Worm (Caenorhabditis elegans) whole organism, young adult: Measurements from ENCODE around the gene smrc-1.

Experiments
- B0019.2 ChIP-seq: fragments of 200-800 bp; sonication (Bioruptor generic); conservative IDR thresholded peaks from 2 replicates; pipeline ENCODE4 v1.3.6; 2022; ENCODE audit warnings: missing genetic modification reagents, missing genetic modification characterization, missing compliant biosample characterization
- C06A6.2 ChIP-seq: fragments of 200-800 bp; sonication (Bioruptor generic); conservative IDR thresholded peaks from 2 replicates; pipeline ENCODE4 v1.3.6; 2022; ENCODE audit warnings: missing genetic modification characterization, missing compliant biosample characterization
- D2030.7 ChIP-seq: fragments of 200-800 bp; sonication (Bioruptor generic); IDR thresholded peaks from 2 replicates; pipeline ENCODE4 v1.3.6; 2022; ENCODE audit warnings: missing genetic modification reagents, missing genetic modification characterization, missing compliant biosample characterization
- F33H1.4 ChIP-seq: fragments of 200-800 bp; sonication (Bioruptor generic); IDR thresholded peaks from 2 replicates; pipeline ENCODE4 v1.3.6; 2022; ENCODE audit warnings: missing genetic modification reagents, missing genetic modification characterization, missing compliant biosample characterization
- F52B5.7 ChIP-seq: sonication (generic microtip); optimal IDR thresholded peaks from 2 replicates; lab custom pipeline; 2016; ENCODE audit warnings: mild to moderate bottlenecking, missing genetic modification characterization, missing compliant biosample characterization
- F55B11.4 ChIP-seq: sonication (generic microtip); optimal IDR thresholded peaks from 2 replicates; lab custom pipeline; 2016; ENCODE audit warnings: missing compliant biosample characterization, missing genetic modification characterization, borderline replicate concordance; ENCODE audit not compliant: insufficient read depth
- F57A8.1 ChIP-seq: fragments of 200-800 bp; sonication (Bioruptor generic); optimal IDR thresholded peaks from 2 replicates; lab custom pipeline; 2018; ENCODE audit warnings: mild to moderate bottlenecking, missing genetic modification characterization, moderate library complexity, missing compliant biosample characterization
- F57C9.4 ChIP-seq: sonication (generic microtip); optimal IDR thresholded peaks from 2 replicates; lab custom pipeline; 2017; ENCODE audit warnings: mild to moderate bottlenecking, missing genetic modification characterization, missing compliant biosample characterization
- K11D2.4 ChIP-seq: fragments of 200-800 bp; sonication (Bioruptor generic); IDR thresholded peaks from 2 replicates; pipeline ENCODE4 v1.3.6; 2022; ENCODE audit warnings: missing genetic modification reagents, missing genetic modification characterization, missing compliant biosample characterization
- K12H6.12 ChIP-seq: fragments of 200-800 bp; sonication (Bioruptor generic); optimal IDR thresholded peaks from 2 replicates; lab custom pipeline; 2018; ENCODE audit warnings: mild to moderate bottlenecking, missing genetic modification characterization, missing compliant biosample characterization
- T26A5.8 ChIP-seq: sonication (generic microtip); optimal IDR thresholded peaks from 2 replicates; lab custom pipeline; 2016; ENCODE audit warnings: missing genetic modification characterization, missing compliant biosample characterization
- Y53F4B.3 ChIP-seq: fragments of 200-800 bp; sonication (Bioruptor generic); IDR thresholded peaks from 2 replicates; pipeline ENCODE4 v1.3.6; 2022; ENCODE audit warnings: missing genetic modification reagents, missing genetic modification characterization, missing compliant biosample characterization
- Y67H2A.10 ChIP-seq: fragments of 200-800 bp; sonication (Bioruptor generic); conservative IDR thresholded peaks from 2 replicates; pipeline ENCODE4 v1.3.6; 2022; ENCODE audit warnings: missing genetic modification reagents, missing genetic modification characterization, missing compliant biosample characterization
- ZK185.1 ChIP-seq: sonication (generic microtip); optimal IDR thresholded peaks from 2 replicates; lab custom pipeline; 2016; ENCODE audit warnings: mild to moderate bottlenecking, missing genetic modification characterization, missing compliant biosample characterization; ENCODE audit not compliant: poor library complexity, severe bottlenecking
- aptf-2 ChIP-seq: fragments of 200-800 bp; sonication (Bioruptor generic); conservative IDR thresholded peaks from 2 replicates; pipeline ENCODE4 v1.3.6; 2022; ENCODE audit warnings: missing genetic modification reagents, missing genetic modification characterization, missing compliant biosample characterization
- atf-7 ChIP-seq: sonication (generic microtip); optimal IDR thresholded peaks from 2 replicates; lab custom pipeline; 2017; ENCODE audit warnings: mild to moderate bottlenecking, missing genetic modification characterization, missing compliant biosample characterization
- athp-1 ChIP-seq: sonication (generic microtip); optimal IDR thresholded peaks from 2 replicates; lab custom pipeline; 2017; ENCODE audit warnings: mild to moderate bottlenecking, missing genetic modification characterization, missing compliant biosample characterization
- attf-3 ChIP-seq: fragments of 200-800 bp; sonication (Bioruptor generic); conservative IDR thresholded peaks from 2 replicates; pipeline ENCODE4 v1.3.6; 2022; ENCODE audit warnings: missing genetic modification reagents, missing genetic modification characterization, missing compliant biosample characterization
- attf-5 ChIP-seq: fragments of 200-800 bp; sonication (Bioruptor generic); optimal IDR thresholded peaks from 2 replicates; lab custom pipeline; 2018; ENCODE audit warnings: mild to moderate bottlenecking, missing genetic modification characterization, missing compliant biosample characterization
- ccch-3 ChIP-seq: fragments of 200-800 bp; sonication (Bioruptor generic); optimal IDR thresholded peaks from 2 replicates; lab custom pipeline; 2018; ENCODE audit warnings: mild to moderate bottlenecking, missing genetic modification characterization, missing compliant biosample characterization
- cebp-1 ChIP-seq, 2 experiments: fragments of 200-800 bp in 1 of 2; sonication (Bioruptor generic) in 1 of 2; sonication (generic microtip) in 1 of 2; IDR thresholded peaks in 1 of 2; optimal IDR thresholded peaks in 1 of 2; 2 replicates each; pipeline versions ENCODE4 v1.3.6 to Lab custom; 2017 to 2022; ENCODE audit warnings: missing compliant biosample characterization in 2 of 2, missing genetic modification characterization in 2 of 2, mild to moderate bottlenecking in 1 of 2, missing genetic modification reagents in 1 of 2, moderate library complexity in 1 of 2
- ceh-100 ChIP-seq: fragments of 200-800 bp; sonication (Bioruptor generic); IDR thresholded peaks from 2 replicates; pipeline ENCODE4 v1.3.6; 2022; ENCODE audit warnings: missing genetic modification reagents, missing genetic modification characterization, missing compliant biosample characterization
- chd-7 ChIP-seq: sonication (generic microtip); optimal IDR thresholded peaks from 2 replicates; lab custom pipeline; 2016; ENCODE audit warnings: mild to moderate bottlenecking, missing genetic modification characterization, moderate library complexity, missing compliant biosample characterization
- die-1 ChIP-seq: sonication (generic microtip); optimal IDR thresholded peaks from 2 replicates; lab custom pipeline; 2016; ENCODE audit warnings: missing genotype, mild to moderate bottlenecking, missing genetic modification characterization, missing compliant biosample characterization
- egl-44 ChIP-seq: fragments of 200-800 bp; sonication (Bioruptor generic); IDR thresholded peaks from 2 replicates; pipeline ENCODE4 v1.3.6; 2022; ENCODE audit warnings: missing genetic modification reagents, missing genetic modification characterization, missing compliant biosample characterization
- egrh-3 ChIP-seq: fragments of 200-800 bp; sonication (Bioruptor generic); IDR thresholded peaks from 2 replicates; pipeline ENCODE4 v1.3.6; 2022; ENCODE audit warnings: missing genetic modification reagents, missing genetic modification characterization, missing compliant biosample characterization
- ekl-4 ChIP-seq: fragments of 200-800 bp; sonication (Bioruptor generic); IDR thresholded peaks from 2 replicates; pipeline ENCODE4 v1.3.6; 2022; ENCODE audit warnings: missing genetic modification reagents, missing genetic modification characterization, missing compliant biosample characterization
- ets-4 ChIP-seq: fragments of 200-800 bp; sonication (Bioruptor generic); optimal IDR thresholded peaks from 2 replicates; lab custom pipeline; 2018; ENCODE audit warnings: mild to moderate bottlenecking, missing genetic modification characterization, missing compliant biosample characterization
- hlh-26 ChIP-seq: fragments of 200-800 bp; sonication (Bioruptor generic); conservative IDR thresholded peaks from 2 replicates; pipeline ENCODE4 v1.3.6; 2022; ENCODE audit warnings: missing genetic modification reagents, missing genetic modification characterization, missing compliant biosample characterization
- hmg-1.2 ChIP-seq: fragments of 200-800 bp; sonication (Bioruptor generic); IDR thresholded peaks from 2 replicates; pipeline ENCODE4 v1.3.6; 2022; ENCODE audit warnings: missing genetic modification reagents, missing genetic modification characterization, missing compliant biosample characterization
- lag-1 ChIP-seq: fragments of 200-800 bp; sonication (Bioruptor generic); IDR thresholded peaks from 2 replicates; pipeline ENCODE4 v1.3.6; 2022; ENCODE audit warnings: missing genetic modification reagents, missing genetic modification characterization, missing compliant biosample characterization
- let-526 ChIP-seq: fragments of 200-800 bp; sonication (Bioruptor generic); IDR thresholded peaks from 2 replicates; pipeline ENCODE4 v1.3.6; 2022; ENCODE audit warnings: missing genetic modification reagents, missing genetic modification characterization, missing compliant biosample characterization
- let-607 ChIP-seq, 2 experiments: fragments of 200-800 bp in 1 of 2; sonication (Bioruptor generic) in 1 of 2; sonication (generic microtip) in 1 of 2; optimal IDR thresholded peaks; 2 replicates each; lab custom pipeline; 2016 to 2018; ENCODE audit warnings: mild to moderate bottlenecking in 2 of 2, missing compliant biosample characterization in 2 of 2, missing genetic modification characterization in 2 of 2, moderate library complexity in 2 of 2, missing genotype in 1 of 2
- lsy-27 ChIP-seq: sonication (generic microtip); optimal IDR thresholded peaks from 2 replicates; lab custom pipeline; 2017; ENCODE audit warnings: missing genetic modification characterization, mild to moderate bottlenecking, missing compliant biosample characterization, antibody characterized with exemption, missing genotype, borderline replicate concordance; ENCODE audit not compliant: insufficient read depth
- madf-6 ChIP-seq: fragments of 200-800 bp; sonication (Bioruptor generic); IDR thresholded peaks from 2 replicates; pipeline ENCODE4 v1.3.6; 2022; ENCODE audit warnings: missing genetic modification reagents, missing genetic modification characterization, missing compliant biosample characterization
- mel-28 ChIP-seq: sonication (generic microtip); optimal IDR thresholded peaks from 2 replicates; lab custom pipeline; 2016; ENCODE audit warnings: borderline replicate concordance, mild to moderate bottlenecking, missing genetic modification characterization, missing compliant biosample characterization
- nfya-1 ChIP-seq: sonication (generic microtip); optimal IDR thresholded peaks from 2 replicates; lab custom pipeline; 2017; ENCODE audit warnings: antibody characterized with exemption, missing compliant biosample characterization, missing genetic modification characterization, borderline replicate concordance; ENCODE audit not compliant: insufficient read depth
- pha-4 ChIP-seq: fragments of 150-350 bp; sonication (generic microtip); optimal IDR thresholded peaks from 2 replicates; lab custom pipeline; 2014; ENCODE audit warnings: missing biosample characterization, missing genetic modification reagents, missing genetic modification characterization
- repo-1 ChIP-seq: sonication (generic microtip); optimal IDR thresholded peaks from 2 replicates; lab custom pipeline; 2017; ENCODE audit warnings: mild to moderate bottlenecking, missing genetic modification characterization, missing compliant biosample characterization
- sdz-38 ChIP-seq: sonication (generic microtip); optimal IDR thresholded peaks from 2 replicates; lab custom pipeline; 2016; ENCODE audit warnings: missing genotype, missing genetic modification characterization, missing compliant biosample characterization
- sea-2 ChIP-seq: fragments of 200-800 bp; sonication (Bioruptor generic); IDR thresholded peaks from 2 replicates; pipeline ENCODE4 v1.3.6; 2022; ENCODE audit warnings: missing genetic modification characterization, missing compliant biosample characterization
- snpc-3.4 ChIP-seq: sonication (generic microtip); optimal IDR thresholded peaks from 2 replicates; lab custom pipeline; 2017; ENCODE audit warnings: missing genetic modification characterization, mild to moderate bottlenecking, missing compliant biosample characterization, antibody characterized with exemption, moderate library complexity, missing genotype, missing genetic modification reagents
- unc-62 ChIP-seq: fragments of 150-350 bp; optimal IDR thresholded peaks from 2 replicates; lab custom pipeline; 2014; ENCODE audit warnings: missing biosample characterization, missing genetic modification reagents, missing genetic modification characterization
- ztf-18 ChIP-seq: sonication (generic microtip); optimal IDR thresholded peaks from 2 replicates; lab custom pipeline; 2016; ENCODE audit warnings: missing genotype, mild to moderate bottlenecking, missing genetic modification characterization, missing compliant biosample characterization
- ztf-28 ChIP-seq: fragments of 200-800 bp; sonication (Bioruptor generic); IDR thresholded peaks from 2 replicates; pipeline ENCODE4 v1.3.6; 2022; ENCODE audit warnings: missing genetic modification reagents, missing genetic modification characterization, missing compliant biosample characterization
- ztf-6 ChIP-seq: fragments of 200-800 bp; sonication (Bioruptor generic); IDR thresholded peaks from 2 replicates; pipeline ENCODE4 v1.3.6; 2022; ENCODE audit warnings: missing genetic modification reagents, missing genetic modification characterization, missing compliant biosample characterization

The smrc-1 gene

ce11 chrIII:6431766-6432228 is 41.1 kb downstream of the smrc-1 start, which contains the start of the genes mrps-17 and txdc-9 (continued):
- TF ChIP-seq F52B5.7 (tag; lab: Kevin White, UChicago) = no peak
- no peak for TF ChIP-seq mel-28 (tag; lab: Kevin White, UChicago)
- no peak for TF ChIP-seq K11D2.4 (GFP tag; lab: Robert Waterston, UW)
- no peak for TF ChIP-seq F57A8.1
- TF ChIP-seq ceh-100 (GFP tag; lab: Robert Waterston, UW) = no peak
- TF ChIP-seq C06A6.2 (GFP tag; lab: Robert Waterston, UW) = no peak
- no peak for TF ChIP-seq chd-7 (tag; lab: Kevin White, UChicago)
- peak; percentile 41; the same call in 1 of the 2 replicates for TF ChIP-seq F33H1.4 (GFP tag; lab: Robert Waterston, UW)
- peak; percentile 55 for TF ChIP-seq ztf-18 (tag; lab: Kevin White, UChicago)
- no peak for TF ChIP-seq pha-4 (tag; lab: Kevin White, UChicago)
- TF ChIP-seq egl-44 = no peak
- TF ChIP-seq ccch-3 (GFP tag; lab: Kevin White, UChicago) = no peak
- TF ChIP-seq egrh-3 (GFP tag; lab: Robert Waterston, UW) = no peak
- TF ChIP-seq lsy-27 (tag; lab: Kevin White, UChicago) = no peak
- TF ChIP-seq nfya-1 = no peak
- TF ChIP-seq madf-6 (GFP tag; lab: Robert Waterston, UW) = peak; percentile 16; the same call in 1 of the 2 replicates
- TF ChIP-seq ztf-6 = no peak
- TF ChIP-seq let-526 (GFP tag; lab: Robert Waterston, UW) = no peak
- no peak for TF ChIP-seq atf-7
- TF ChIP-seq snpc-3.4 (tag; lab: Kevin White, UChicago) = peak; percentile 20
- TF ChIP-seq lag-1 (GFP tag; lab: Robert Waterston, UW) = no peak

- no peak for TF ChIP-seq aptf-2 (GFP tag; lab: Robert Waterston, UW)
- no peak for TF ChIP-seq let-607 (tag; optimal IDR thresholded peaks at IDR 0.05; lab: Kevin White, UChicago)
- TF ChIP-seq sdz-38 (tag; lab: Kevin White, UChicago) = no peak
- TF ChIP-seq cebp-1 (GFP tag; IDR thresholded peaks at IDR 0.05; lab: Robert Waterston, UW) = no peak
- TF ChIP-seq cebp-1 (tag; optimal IDR thresholded peaks at IDR 0.05; lab: Kevin White, UChicago) = peak; percentile 15
- TF ChIP-seq F55B11.4 (tag; lab: Kevin White, UChicago) = no peak
- no peak for TF ChIP-seq hlh-26 (GFP tag; lab: Robert Waterston, UW)
- TF ChIP-seq egl-44 = no peak
- no peak for TF ChIP-seq Y67H2A.10
- TF ChIP-seq sea-2 (GFP tag; lab: Robert Waterston, UW) = no peak
- TF ChIP-seq ztf-28 = no peak
- TF ChIP-seq hmg-1.2 (GFP tag; lab: Robert Waterston, UW) = no peak
- 0 out of 2 replicates have a peak, but pooled peaks have one; percentile 41 for TF ChIP-seq ekl-4 (GFP tag; lab: Robert Waterston, UW)
- no peak for TF ChIP-seq repo-1 (tag; lab: Kevin White, UChicago)
These were observed 42.2 kb downstream of the smrc-1 start, which contains the start of gene vps-16 for ce11 chrIII:6432939-6433338. vps-16 (plus strand) TSS chrIII:6433239.

ce11 chrIII:6436308-6436707 is 45.6 kb downstream of the smrc-1 start, which contains the start of gene C05D11.1:
C05D11.1 (plus strand) TSS chrIII:6436608.
- no peak for TF ChIP-seq athp-1 (tag; lab: Kevin White, UChicago)
- TF ChIP-seq F57C9.4 (tag; lab: Kevin White, UChicago) = no peak
- TF ChIP-seq B0019.2 (GFP tag; lab: Robert Waterston, UW) = no peak
- TF ChIP-seq die-1 = no peak
- TF ChIP-seq T26A5.8 (tag; lab: Kevin White, UChicago) = no peak
- no peak for TF ChIP-seq attf-5 (GFP tag; lab: Kevin White, UChicago)
- TF ChIP-seq ZK185.1 (tag; lab: Kevin White, UChicago) = no peak
- TF ChIP-seq D2030.7 = no peak
- no peak for TF ChIP-seq C06A6.2 (GFP tag; lab: Robert Waterston, UW)
- no peak for TF ChIP-seq lsy-27 (tag; lab: Kevin White, UChicago)
- TF ChIP-seq unc-62 (GFP tag; lab: Kevin White, UChicago) = no peak
- no peak for TF ChIP-seq K12H6.12 (tag; lab: Kevin White, UChicago)
- no peak for TF ChIP-seq Y53F4B.3 (GFP tag; lab: Robert Waterston, UW)
- no peak for TF ChIP-seq ets-4 (GFP tag; lab: Kevin White, UChicago)
- TF ChIP-seq attf-3 (GFP tag; lab: Robert Waterston, UW) = no peak
